Fruit fly (Drosophila melanogaster) whole organism, adult: ENCODE results near the gene CG34451.

Experiments
- CG33017 ChIP-seq: fragments of 200-800 bp; sonication (Bioruptor generic); optimal IDR thresholded peaks from 2 replicates; lab custom pipeline; 2018; ENCODE audit warnings: missing biosample characterization, mild to moderate bottlenecking, missing genetic modification characterization, moderate library complexity
- Crg-1 ChIP-seq: fragments of 200-800 bp; sonication (Bioruptor generic); optimal IDR thresholded peaks from 2 replicates; lab custom pipeline; 2016; ENCODE audit warnings: missing biosample characterization, missing genetic modification characterization
- Hr96 ChIP-seq: fragments of 200-800 bp; sonication (Bioruptor generic); optimal IDR thresholded peaks from 2 replicates; lab custom pipeline; 2016; ENCODE audit warnings: missing biosample characterization, missing genetic modification characterization
- bab1 ChIP-seq: fragments of 200-800 bp; sonication (Bioruptor generic); optimal IDR thresholded peaks from 3 replicates; lab custom pipeline; 2019; ENCODE audit warnings: missing biosample characterization, mild to moderate bottlenecking, missing genetic modification characterization, moderate library complexity
- cic ChIP-seq: fragments of 200-800 bp; sonication (Bioruptor generic); optimal IDR thresholded peaks from 2 replicates; lab custom pipeline; 2017; ENCODE audit warnings: missing biosample characterization, mild to moderate bottlenecking, missing genetic modification characterization, moderate library complexity
- kay ChIP-seq: fragments of 200-800 bp; sonication (Bioruptor generic); peaks from one replicate; lab custom pipeline; 2016; ENCODE audit warnings: missing biosample characterization, missing genetic modification characterization, borderline replicate concordance
- ovo ChIP-seq: fragments of 200-800 bp; sonication (Bioruptor generic); optimal IDR thresholded peaks from 2 replicates; lab custom pipeline; 2016; ENCODE audit warnings: missing biosample characterization, missing genetic modification characterization

- no peak for TF ChIP-seq bab1 (GFP tag; lab: Kevin White, UChicago)
- no peak for TF ChIP-seq cic (GFP tag; lab: Kevin White, UChicago)
- no peak for TF ChIP-seq CG33017 (tag; lab: Kevin White, UChicago)
- no peak for TF ChIP-seq Hr96
- no peak for TF ChIP-seq Crg-1
- TF ChIP-seq ovo (GFP tag; lab: Kevin White, UChicago) = no peak
- TF ChIP-seq kay (GFP tag; lab: Kevin White, UChicago) = no peak
Observed at dm6 chr3L:15657290-15657689, 34.6 kb downstream of the CG34451 start, which contains the start of the genes Eig71Ef and Eig71Eg.
